Worm (Caenorhabditis elegans) whole organism, L4 larva: ENCODE measurements around the gene nstp-7.
A peak's percentile ranks its signal among the peaks of the same experiment; 100 is the strongest.

Source experiments
- F44E2.7 ChIP-seq: fragments of 200-800 bp; sonication (Bioruptor generic); IDR thresholded peaks from 2 replicates; pipeline ENCODE4 v2.1.2; 2022; ENCODE audit warnings: missing genetic modification characterization, missing compliant biosample characterization
- T20F7.1 ChIP-seq: fragments of 200-800 bp; sonication (Bioruptor generic); optimal IDR thresholded peaks from 2 replicates; lab custom pipeline; 2018; ENCODE audit warnings: mild to moderate bottlenecking, missing genetic modification characterization, missing compliant biosample characterization
- T26A8.4 ChIP-seq: fragments of 200-800 bp; sonication (Bioruptor generic); IDR thresholded peaks from 2 replicates; pipeline ENCODE4 v1.3.6; 2022; ENCODE audit warnings: missing genetic modification characterization, missing compliant biosample characterization
- Y75B8A.6 ChIP-seq: fragments of 200-800 bp; sonication (Bioruptor generic); IDR thresholded peaks from 2 replicates; pipeline ENCODE4 v1.3.6; 2022; ENCODE audit warnings: missing genetic modification reagents, missing genetic modification characterization, missing compliant biosample characterization
- ZK546.5 ChIP-seq, 2 experiments: sonication (generic microtip); optimal IDR thresholded peaks; 2 replicates each; lab custom pipeline; 2017; ENCODE audit warnings: missing biosample characterization in 2 of 2, missing genetic modification characterization in 2 of 2
- aha-1 ChIP-seq: fragments of 150-350 bp; peaks from one replicate; lab custom pipeline; 2014; ENCODE audit warnings: missing biosample characterization, missing genetic modification characterization
- ceh-20 ChIP-seq: fragments of 200-800 bp; sonication (Bioruptor generic); IDR thresholded peaks from 2 replicates; pipeline ENCODE4 v1.3.6; 2022; ENCODE audit warnings: missing genetic modification reagents, missing genetic modification characterization, missing compliant biosample characterization
- cey-2 ChIP-seq: sonication (generic microtip); optimal IDR thresholded peaks from 3 replicates; lab custom pipeline; 2017; ENCODE audit warnings: missing genetic modification characterization, mild to moderate bottlenecking, missing compliant biosample characterization, antibody characterized with exemption, borderline replicate concordance; ENCODE audit not compliant: insufficient read depth
- ctbp-1 ChIP-seq: fragments of 200-800 bp; sonication (Bioruptor generic); IDR thresholded peaks from 2 replicates; pipeline ENCODE4 v1.3.6; 2022; ENCODE audit warnings: missing genetic modification reagents, missing genetic modification characterization, missing compliant biosample characterization
- daf-16 ChIP-seq, 3 experiments: sonication (generic microtip); optimal IDR thresholded peaks; 2 replicates each; lab custom pipeline; 2016 to 2017; ENCODE audit warnings: missing genetic modification characterization in 3 of 3, missing genetic modification reagents in 3 of 3, mild to moderate bottlenecking in 2 of 3, missing compliant biosample characterization in 2 of 3, missing biosample characterization in 1 of 3, moderate library complexity in 1 of 3
- dmd-8 ChIP-seq: fragments of 200-800 bp; sonication (Bioruptor generic); IDR thresholded peaks from 2 replicates; pipeline ENCODE4 v1.3.6; 2022; ENCODE audit warnings: missing genetic modification characterization, missing compliant biosample characterization
- dpl-1 ChIP-seq: fragments of 150-350 bp; optimal IDR thresholded peaks from 2 replicates; lab custom pipeline; 2014; ENCODE audit warnings: missing biosample characterization, missing genetic modification reagents, missing genetic modification characterization
- hif-1 ChIP-seq, 2 experiments: sonication (generic microtip); optimal IDR thresholded peaks; 2 replicates each; lab custom pipeline; 2016 to 2017; ENCODE audit warnings: missing compliant biosample characterization in 2 of 2, missing genetic modification characterization in 2 of 2, missing genetic modification reagents in 2 of 2, missing genotype in 2 of 2, mild to moderate bottlenecking in 1 of 2
- hlh-11 ChIP-seq: fragments of 200-800 bp; sonication (Bioruptor generic); optimal IDR thresholded peaks from 2 replicates; lab custom pipeline; 2018; ENCODE audit warnings: mild to moderate bottlenecking, missing genetic modification characterization, missing compliant biosample characterization
- lin-29 ChIP-seq: fragments of 200-800 bp; sonication (Bioruptor generic); IDR thresholded peaks from 2 replicates; pipeline ENCODE4 v1.3.6; 2022; ENCODE audit warnings: missing genetic modification reagents, missing genetic modification characterization, missing compliant biosample characterization
- lir-3 ChIP-seq: sonication (generic microtip); optimal IDR thresholded peaks from 2 replicates; lab custom pipeline; 2016; ENCODE audit warnings: mild to moderate bottlenecking, missing genetic modification characterization, missing compliant biosample characterization
- madf-5 ChIP-seq, 2 experiments: fragments of 200-800 bp; sonication (Bioruptor generic); IDR thresholded peaks; 2 replicates each; pipeline ENCODE4 v1.3.6; 2022; ENCODE audit warnings: missing compliant biosample characterization in 2 of 2, missing genetic modification characterization in 2 of 2
- madf-9 ChIP-seq: fragments of 200-800 bp; sonication (Bioruptor generic); conservative IDR thresholded peaks from 2 replicates; pipeline ENCODE4 v1.3.6; 2022; ENCODE audit warnings: missing genetic modification reagents, missing genetic modification characterization, missing compliant biosample characterization
- mdt-29 ChIP-seq: fragments of 200-800 bp; sonication (Bioruptor generic); IDR thresholded peaks from 2 replicates; pipeline ENCODE4 v1.3.6; 2022; ENCODE audit warnings: missing genetic modification reagents, missing genetic modification characterization, missing compliant biosample characterization
- mep-1 ChIP-seq: fragments of 150-350 bp; sonication (generic microtip); optimal IDR thresholded peaks from 3 replicates; lab custom pipeline; 2014; ENCODE audit warnings: missing biosample characterization, missing genetic modification characterization
- nhr-102 ChIP-seq: sonication (generic microtip); optimal IDR thresholded peaks from 2 replicates; lab custom pipeline; 2016; ENCODE audit warnings: mild to moderate bottlenecking, missing genetic modification characterization, moderate library complexity, missing compliant biosample characterization
- nhr-42 ChIP-seq: fragments of 200-800 bp; sonication (Bioruptor generic); IDR thresholded peaks from 2 replicates; pipeline ENCODE4 v1.3.6; 2022; ENCODE audit warnings: missing genetic modification characterization, missing compliant biosample characterization
- nhr-48 ChIP-seq: sonication (generic microtip); optimal IDR thresholded peaks from 2 replicates; lab custom pipeline; 2016; ENCODE audit warnings: mild to moderate bottlenecking, missing genetic modification characterization, missing compliant biosample characterization
- nhr-6 ChIP-seq: fragments of 150-350 bp; optimal IDR thresholded peaks from 2 replicates; lab custom pipeline; 2014; ENCODE audit warnings: missing biosample characterization, missing genetic modification characterization
- pha-4 ChIP-seq, 2 experiments: fragments of 150-350 bp in 1 of 2; fragments of 200-800 bp in 1 of 2; sonication (Bioruptor generic) in 1 of 2; IDR thresholded peaks in 1 of 2; optimal IDR thresholded peaks in 1 of 2; 2 replicates each; pipeline versions ENCODE4 v1.3.6 to Lab custom; 2014 to 2022; ENCODE audit warnings: missing genetic modification characterization in 2 of 2, missing genetic modification reagents in 2 of 2, missing biosample characterization in 1 of 2, missing compliant biosample characterization in 1 of 2
- unc-62 ChIP-seq, 3 experiments: fragments of 150-350 bp in 1 of 3; sonication (generic microtip); optimal IDR thresholded peaks in 2 of 3; peaks in 1 of 3; 1 replicate in 1 of 3; 2 replicates in 2 of 3; lab custom pipeline; 2014 to 2017; ENCODE audit warnings: missing biosample characterization in 3 of 3, missing genetic modification characterization in 3 of 3, missing genetic modification reagents in 3 of 3, missing genotype in 1 of 3
- vab-7 ChIP-seq: fragments of 200-800 bp; sonication (Bioruptor generic); IDR thresholded peaks from 2 replicates; pipeline ENCODE4 v1.3.6; 2022; ENCODE audit warnings: missing genetic modification reagents, missing genetic modification characterization, missing compliant biosample characterization
- zag-1 ChIP-seq: fragments of 150-350 bp; optimal IDR thresholded peaks from 2 replicates; lab custom pipeline; 2014; ENCODE audit warnings: missing biosample characterization, missing genetic modification characterization

nstp-7 gene

ce11 chrV:592959-593358 lies 11.2 kb downstream of the nstp-7 start, which contains the start of gene ZK488.5:
Gene ZK488.5, plus strand, starts transcription at chrV:593259.
- TF ChIP-seq F44E2.7 (GFP tag; lab: Robert Waterston, UW), result no peak

- TF ChIP-seq ctbp-1 (GFP tag; lab: Robert Waterston, UW) (no peak), dpl-1 (no peak), ceh-20 (no peak)
Observed at ce11 chrV:596923-597322, 15.2 kb downstream of the nstp-7 start.

ce11 chrV:597823-598222 lies 16.1 kb downstream of the nstp-7 start:
- no peak for TF ChIP-seq daf-16 (GFP tag; optimal IDR thresholded peaks at IDR 0.05; lab: Kevin White, UChicago)
- TF ChIP-seq daf-16 (tag; optimal IDR thresholded peaks at IDR 0.05; lab: Kevin White, UChicago), result no peak
- TF ChIP-seq madf-9 (GFP tag; lab: Robert Waterston, UW), result no peak
- no peak for TF ChIP-seq lir-3 (tag; lab: Kevin White, UChicago)
- no peak for TF ChIP-seq lin-29 (GFP tag; lab: Robert Waterston, UW)
- TF ChIP-seq hlh-11 (tag; lab: Kevin White, UChicago), result no peak
- TF ChIP-seq pha-4 (GFP tag; IDR thresholded peaks at IDR 0.05; lab: Robert Waterston, UW), result no peak
- TF ChIP-seq pha-4 (tag; optimal IDR thresholded peaks at IDR 0.05; lab: Kevin White, UChicago), result no peak
- no peak for TF ChIP-seq cey-2 (tag; lab: Kevin White, UChicago)
- TF ChIP-seq nhr-48 (tag; lab: Kevin White, UChicago), result no peak
- no peak for TF ChIP-seq vab-7
- TF ChIP-seq hif-1 (tag; optimal IDR thresholded peaks at IDR 0.05; lab: Kevin White, UChicago), result no peak
- TF ChIP-seq madf-5 (GFP tag; IDR thresholded peaks at IDR 0.05; lab: Robert Waterston, UW), result no peak
- TF ChIP-seq nhr-102 (tag; lab: Kevin White, UChicago), result no peak
- no peak for TF ChIP-seq mep-1 (tag; lab: Kevin White, UChicago)
- TF ChIP-seq dmd-8 (GFP tag; lab: Robert Waterston, UW), result no peak
- no peak for TF ChIP-seq nhr-42 (GFP tag; lab: Robert Waterston, UW)
- TF ChIP-seq nhr-6, result no peak
- TF ChIP-seq ceh-20, result no peak
- TF ChIP-seq T20F7.1 (GFP tag; lab: Kevin White, UChicago), result no peak
- TF ChIP-seq, all 104 proteins: peak for 0

- TF ChIP-seq unc-62 (GFP tag; optimal IDR thresholded peaks at IDR 0.05 in 1 of 2; lab: Kevin White, UChicago) (peak in 1 of 2 experiments; percentile 92), unc-62 (tag; optimal IDR thresholded peaks at IDR 0.05; lab: Kevin White, UChicago) (no peak), aha-1 (peak; percentile 41), T26A8.4 (no peak)
Observed at ce11 chrV:598626-599025, 16.9 kb downstream of the nstp-7 start.

ce11 chrV:599783-600182 lies 18.1 kb downstream of the nstp-7 start:
- TF ChIP-seq unc-62 (GFP tag; optimal IDR thresholded peaks at IDR 0.05 in 1 of 2; lab: Kevin White, UChicago), result peak in 1 of 2 experiments; percentile 84
- no peak for TF ChIP-seq unc-62 (tag; optimal IDR thresholded peaks at IDR 0.05; lab: Kevin White, UChicago)
- peak; percentile 71 for TF ChIP-seq aha-1
- no peak for TF ChIP-seq ZK546.5 (tag; optimal IDR thresholded peaks at IDR 0.05; lab: Kevin White, UChicago)

- TF ChIP-seq Y75B8A.6 (GFP tag; lab: Robert Waterston, UW) (no peak), aha-1 (peak; percentile 64), zag-1 (tag; lab: Kevin White, UChicago) (no peak), mdt-29 (GFP tag; lab: Robert Waterston, UW) (no peak)
Observed at ce11 chrV:600231-600630, 18.5 kb downstream of the nstp-7 start, which contains the start of gene nhr-251. Gene nhr-251, plus strand, starts transcription at chrV:600531.
